Worm (Caenorhabditis elegans) whole organism, L4 larva: ENCODE data around the gene C37E2.2.

Source experiments
- egl-27 ChIP-seq: sonication (generic microtip); optimal IDR thresholded peaks from 3 replicates; lab custom pipeline; 2017; ENCODE audit warnings: missing biosample characterization, missing genetic modification reagents, missing genetic modification characterization
- gei-8 ChIP-seq: fragments of 200-800 bp; sonication (Bioruptor generic); optimal IDR thresholded peaks from 2 replicates; lab custom pipeline; 2018; ENCODE audit warnings: mild to moderate bottlenecking, missing genetic modification characterization, missing compliant biosample characterization
- lim-7 ChIP-seq: fragments of 200-800 bp; sonication (Bioruptor generic); IDR thresholded peaks from 2 replicates; pipeline ENCODE4 v1.3.6; 2022; ENCODE audit warnings: missing genetic modification characterization, missing compliant biosample characterization
- mes-2 ChIP-seq: sonication (generic microtip); optimal IDR thresholded peaks from 2 replicates; lab custom pipeline; 2016; ENCODE audit warnings: missing genotype, mild to moderate bottlenecking, missing genetic modification characterization, missing compliant biosample characterization; ENCODE audit not compliant: poor library complexity, severe bottlenecking
- mxl-2 ChIP-seq: fragments of 200-800 bp; sonication (Bioruptor generic); conservative IDR thresholded peaks from 2 replicates; pipeline ENCODE4 v1.3.6; 2022; ENCODE audit warnings: missing genetic modification reagents, missing genetic modification characterization, missing compliant biosample characterization
- nhr-111 ChIP-seq: fragments of 200-800 bp; sonication (Bioruptor generic); optimal IDR thresholded peaks from 2 replicates; lab custom pipeline; 2018; ENCODE audit warnings: mild to moderate bottlenecking, missing genetic modification characterization, missing compliant biosample characterization
- spr-1 ChIP-seq: sonication (generic microtip); optimal IDR thresholded peaks from 2 replicates; lab custom pipeline; 2016; ENCODE audit warnings: mild to moderate bottlenecking, missing genetic modification characterization, missing compliant biosample characterization

Gene C37E2.2

ce11 chrX:14225273-14225672, 49.4 kb downstream of the C37E2.2 start, which contains the start of gene cyp-13B2:
Gene cyp-13B2, plus strand, starts transcription at chrX:14225573.
- TF ChIP-seq lim-7 (GFP tag; lab: Robert Waterston, UW) (no peak), egl-27 (tag; lab: Kevin White, UChicago) (no peak), nhr-111 (no peak), mxl-2 (GFP tag; lab: Robert Waterston, UW) (no peak), spr-1 (tag; lab: Kevin White, UChicago) (no peak), mes-2 (no peak), gei-8 (GFP tag; lab: Kevin White, UChicago) (no peak)
